Worm (Caenorhabditis elegans) whole organism, L1 larva: ENCODE results near the gene ugtp-1.

Experiments
- C34B4.2 ChIP-seq: sonication (generic microtip); optimal IDR thresholded peaks from 2 replicates; lab custom pipeline; 2017; ENCODE audit warnings: mild to moderate bottlenecking, missing genetic modification characterization, missing compliant biosample characterization
- Y116A8C.19 ChIP-seq: sonication (generic microtip); optimal IDR thresholded peaks from 2 replicates; lab custom pipeline; 2016; ENCODE audit warnings: missing compliant biosample characterization, missing genetic modification characterization, borderline replicate concordance
- alr-1 ChIP-seq: fragments of 200-800 bp; sonication (Bioruptor generic); optimal IDR thresholded peaks from 2 replicates; lab custom pipeline; 2018; ENCODE audit warnings: borderline replicate concordance, mild to moderate bottlenecking, missing genetic modification characterization, missing compliant biosample characterization
- ama-1 ChIP-seq: fragments of 150-350 bp; optimal IDR thresholded peaks from 2 replicates; lab custom pipeline; 2014
- ceh-88 ChIP-seq: fragments of 200-800 bp; sonication (Bioruptor generic); IDR thresholded peaks from 2 replicates; pipeline ENCODE4 v1.3.6; 2022; ENCODE audit warnings: missing genetic modification characterization, missing compliant biosample characterization
- ceh-90 ChIP-seq: sonication (generic microtip); optimal IDR thresholded peaks from 2 replicates; lab custom pipeline; 2016; ENCODE audit warnings: missing genetic modification characterization, missing compliant biosample characterization
- ces-1 ChIP-seq: fragments of 150-350 bp; optimal IDR thresholded peaks from 2 replicates; lab custom pipeline; 2014; ENCODE audit warnings: missing biosample characterization, missing genetic modification reagents, missing genetic modification characterization
- dsc-1 ChIP-seq: sonication (generic microtip); optimal IDR thresholded peaks from 2 replicates; lab custom pipeline; 2016; ENCODE audit warnings: mild to moderate bottlenecking, missing genetic modification characterization, missing compliant biosample characterization
- efl-1 ChIP-seq, 4 experiments: fragments of 150-350 bp; optimal IDR thresholded peaks in 3 of 4; peaks in 1 of 4; 1 replicate in 1 of 4; 2 replicates in 3 of 4; lab custom pipeline; 2014; ENCODE audit warnings: missing biosample characterization in 2 of 4, missing genetic modification characterization in 2 of 4, missing genetic modification reagents in 2 of 4
- efl-3 ChIP-seq: fragments of 200-800 bp; sonication (Bioruptor generic); optimal IDR thresholded peaks from 2 replicates; lab custom pipeline; 2018; ENCODE audit warnings: mild to moderate bottlenecking, missing genetic modification characterization, missing compliant biosample characterization
- egl-27 ChIP-seq, 2 experiments: fragments of 150-350 bp in 1 of 2; sonication (generic microtip); optimal IDR thresholded peaks; 3 replicates each; lab custom pipeline; 2017 to 2018; ENCODE audit warnings: missing biosample characterization in 2 of 2, missing genetic modification characterization in 2 of 2, missing genetic modification reagents in 2 of 2
- elt-2 ChIP-seq: sonication (generic microtip); optimal IDR thresholded peaks from 2 replicates; lab custom pipeline; 2016; ENCODE audit warnings: missing genetic modification characterization, mild to moderate bottlenecking, inconsistent platforms, missing compliant biosample characterization, missing genetic modification reagents
- elt-3 ChIP-seq, 6 experiments: fragments of 150-350 bp in 1 of 6; sonication (generic microtip); optimal IDR thresholded peaks; 2 replicates each; lab custom pipeline; 2017 to 2018; ENCODE audit warnings: missing biosample characterization in 6 of 6, missing genetic modification characterization in 6 of 6, inconsistent platforms in 1 of 6
- ets-5 ChIP-seq: fragments of 200-800 bp; sonication (Bioruptor generic); IDR thresholded peaks from 2 replicates; pipeline ENCODE4 v1.3.6; 2022; ENCODE audit warnings: missing genetic modification characterization, missing compliant biosample characterization
- fkh-10 ChIP-seq: sonication (generic microtip); optimal IDR thresholded peaks from 2 replicates; lab custom pipeline; 2017; ENCODE audit warnings: missing biosample characterization, missing genetic modification reagents, missing genetic modification characterization
- fos-1 ChIP-seq: fragments of 150-350 bp; optimal IDR thresholded peaks from 2 replicates; lab custom pipeline; 2014; ENCODE audit warnings: missing biosample characterization, missing genetic modification characterization
- hlh-4 ChIP-seq: sonication (generic microtip); optimal IDR thresholded peaks from 2 replicates; lab custom pipeline; 2016; ENCODE audit warnings: mild to moderate bottlenecking, missing genetic modification characterization, missing compliant biosample characterization
- hpl-2 ChIP-seq: fragments of 150-350 bp; optimal IDR thresholded peaks from 2 replicates; lab custom pipeline; 2014; ENCODE audit warnings: missing biosample characterization, missing genetic modification reagents, missing genetic modification characterization
- lin-13 ChIP-seq: fragments of 150-350 bp; optimal IDR thresholded peaks from 2 replicates; lab custom pipeline; 2014; ENCODE audit warnings: missing biosample characterization, missing genetic modification reagents, missing genetic modification characterization
- lin-14 ChIP-seq: fragments of 200-800 bp; sonication (Bioruptor generic); optimal IDR thresholded peaks from 2 replicates; lab custom pipeline; 2018; ENCODE audit warnings: mild to moderate bottlenecking, missing genetic modification characterization, moderate library complexity, missing compliant biosample characterization
- lin-35 ChIP-seq, 2 experiments: fragments of 150-350 bp; optimal IDR thresholded peaks; 2 replicates each; lab custom pipeline; 2014; ENCODE audit warnings: missing biosample characterization in 2 of 2, missing genetic modification characterization in 2 of 2, missing genetic modification reagents in 2 of 2
- lin-39 ChIP-seq: fragments of 150-350 bp; optimal IDR thresholded peaks from 2 replicates; lab custom pipeline; 2014; ENCODE audit warnings: missing biosample characterization, missing genetic modification reagents, missing genetic modification characterization
- lsy-2 ChIP-seq, 2 experiments: fragments of 150-350 bp; optimal IDR thresholded peaks; 2 replicates each; lab custom pipeline; 2014; ENCODE audit warnings: missing biosample characterization in 2 of 2, missing genetic modification characterization in 2 of 2
- mab-9 ChIP-seq: fragments of 200-800 bp; sonication (Bioruptor generic); IDR thresholded peaks from 2 replicates; pipeline ENCODE4 v1.3.6; 2022; ENCODE audit warnings: missing genetic modification reagents, missing genetic modification characterization, missing compliant biosample characterization
- mef-2 ChIP-seq: fragments of 150-350 bp; optimal IDR thresholded peaks from 2 replicates; lab custom pipeline; 2014; ENCODE audit warnings: missing biosample characterization, missing genetic modification characterization
- mep-1 ChIP-seq: fragments of 150-350 bp; optimal IDR thresholded peaks from 2 replicates; lab custom pipeline; 2014; ENCODE audit warnings: missing biosample characterization, missing genetic modification characterization
- nhr-19 ChIP-seq: fragments of 200-800 bp; sonication (Bioruptor generic); conservative IDR thresholded peaks from 2 replicates; pipeline ENCODE4 v1.3.6; 2022; ENCODE audit warnings: missing genetic modification characterization, missing compliant biosample characterization
- nhr-71 ChIP-seq: sonication (generic microtip); optimal IDR thresholded peaks from 2 replicates; lab custom pipeline; 2016; ENCODE audit warnings: mild to moderate bottlenecking, missing genetic modification characterization, moderate library complexity, missing compliant biosample characterization
- nhr-77 ChIP-seq: fragments of 150-350 bp; optimal IDR thresholded peaks from 2 replicates; lab custom pipeline; 2014; ENCODE audit warnings: missing biosample characterization, missing genetic modification characterization
- nhr-84 ChIP-seq: sonication (generic microtip); optimal IDR thresholded peaks from 2 replicates; lab custom pipeline; 2017; ENCODE audit warnings: missing biosample characterization, missing genetic modification characterization
- nhr-90 ChIP-seq: sonication (generic microtip); optimal IDR thresholded peaks from 2 replicates; lab custom pipeline; 2016; ENCODE audit warnings: mild to moderate bottlenecking, missing genetic modification characterization, missing compliant biosample characterization; ENCODE audit not compliant: poor library complexity
- pag-3 ChIP-seq: sonication (generic microtip); optimal IDR thresholded peaks from 2 replicates; lab custom pipeline; 2017; ENCODE audit warnings: missing genetic modification characterization, mild to moderate bottlenecking, missing compliant biosample characterization, antibody characterized with exemption, borderline replicate concordance; ENCODE audit not compliant: insufficient read depth
- pax-3 ChIP-seq: fragments of 200-800 bp; sonication (Bioruptor generic); optimal IDR thresholded peaks from 2 replicates; lab custom pipeline; 2018; ENCODE audit warnings: mild to moderate bottlenecking, missing genetic modification characterization, moderate library complexity, missing compliant biosample characterization
- rnt-1 ChIP-seq: sonication (generic microtip); optimal IDR thresholded peaks from 2 replicates; lab custom pipeline; 2016; ENCODE audit warnings: mild to moderate bottlenecking, missing genetic modification characterization, moderate library complexity, missing compliant biosample characterization
- skn-1 ChIP-seq: fragments of 150-350 bp; optimal IDR thresholded peaks from 2 replicates; lab custom pipeline; 2014; ENCODE audit warnings: missing biosample characterization, missing genetic modification characterization
- sox-4 ChIP-seq: sonication (generic microtip); optimal IDR thresholded peaks from 2 replicates; lab custom pipeline; 2016; ENCODE audit warnings: missing genetic modification characterization, missing compliant biosample characterization
- tlp-1 ChIP-seq: fragments of 150-350 bp; optimal IDR thresholded peaks from 2 replicates; lab custom pipeline; 2014; ENCODE audit warnings: missing biosample characterization, missing genetic modification characterization
- unc-130 ChIP-seq: fragments of 150-350 bp; optimal IDR thresholded peaks from 2 replicates; lab custom pipeline; 2017; ENCODE audit warnings: missing biosample characterization, missing genetic modification characterization, inconsistent platforms
- unc-30 ChIP-seq: sonication (generic microtip); optimal IDR thresholded peaks from 2 replicates; lab custom pipeline; 2017; ENCODE audit warnings: missing biosample characterization, missing genetic modification characterization
- vab-15 ChIP-seq: sonication (generic microtip); optimal IDR thresholded peaks from 2 replicates; lab custom pipeline; 2017; ENCODE audit warnings: missing genotype, mild to moderate bottlenecking, missing genetic modification characterization, missing compliant biosample characterization
- xbp-1 ChIP-seq: sonication (generic microtip); optimal IDR thresholded peaks from 2 replicates; lab custom pipeline; 2016; ENCODE audit warnings: missing genetic modification characterization, missing compliant biosample characterization
- zag-1 ChIP-seq: fragments of 150-350 bp; optimal IDR thresholded peaks from 2 replicates; lab custom pipeline; 2014; ENCODE audit warnings: missing biosample characterization, missing genetic modification characterization
- zip-4 ChIP-seq: fragments of 200-800 bp; sonication (Bioruptor generic); optimal IDR thresholded peaks from 2 replicates; lab custom pipeline; 2018; ENCODE audit warnings: mild to moderate bottlenecking, missing genetic modification characterization, moderate library complexity, missing compliant biosample characterization

Gene ugtp-1

DNA sequence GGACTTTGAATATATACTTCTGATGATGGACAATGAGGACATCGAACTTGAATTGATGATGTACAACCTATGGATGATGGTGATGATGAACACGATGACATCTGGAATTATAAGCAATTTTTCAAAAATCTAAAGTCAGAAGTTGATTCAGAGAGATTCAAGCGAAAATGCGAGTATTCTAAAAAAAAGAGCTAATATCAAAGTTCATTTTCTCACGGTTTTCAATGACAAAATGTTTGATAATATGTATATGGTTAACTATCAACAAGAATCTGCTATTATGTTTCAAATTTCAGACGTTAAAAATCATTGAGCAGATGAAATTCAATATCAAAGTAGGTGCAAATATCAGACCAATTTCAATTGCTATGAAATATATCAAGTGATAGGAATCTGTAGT lies 29.4 kb upstream of the ugtp-1 start, which contains the start of gene K02D10.4:
K02D10.4 (minus strand) TSS at position 101 of the 400 bp plus-strand sequence.
- TF ChIP-seq ces-1 (GFP tag; lab: Kevin White, UChicago), result no peak
- TF ChIP-seq nhr-71, result no peak
- no peak for TF ChIP-seq unc-30 (tag; lab: Kevin White, UChicago)
- no peak for TF ChIP-seq lin-14 (GFP tag; lab: Kevin White, UChicago)
- TF ChIP-seq ama-1 (lab: Kevin White, UChicago), result no peak
- TF ChIP-seq hlh-4 (tag; lab: Kevin White, UChicago), result no peak
- TF ChIP-seq egl-27 (tag; optimal IDR thresholded peaks at IDR 0.05; lab: Kevin White, UChicago), result no peak
- no peak for TF ChIP-seq unc-130
- no peak for TF ChIP-seq elt-3 (tag; optimal IDR thresholded peaks at IDR 0.05; lab: Kevin White, UChicago)
- no peak for TF ChIP-seq skn-1
- TF ChIP-seq Y116A8C.19 (tag; lab: Kevin White, UChicago), result no peak
- no peak for TF ChIP-seq pax-3 (tag; lab: Kevin White, UChicago)
- no peak for TF ChIP-seq sox-4 (tag; lab: Kevin White, UChicago)
- no peak for TF ChIP-seq hpl-2 (GFP tag; lab: Kevin White, UChicago)

DNA sequence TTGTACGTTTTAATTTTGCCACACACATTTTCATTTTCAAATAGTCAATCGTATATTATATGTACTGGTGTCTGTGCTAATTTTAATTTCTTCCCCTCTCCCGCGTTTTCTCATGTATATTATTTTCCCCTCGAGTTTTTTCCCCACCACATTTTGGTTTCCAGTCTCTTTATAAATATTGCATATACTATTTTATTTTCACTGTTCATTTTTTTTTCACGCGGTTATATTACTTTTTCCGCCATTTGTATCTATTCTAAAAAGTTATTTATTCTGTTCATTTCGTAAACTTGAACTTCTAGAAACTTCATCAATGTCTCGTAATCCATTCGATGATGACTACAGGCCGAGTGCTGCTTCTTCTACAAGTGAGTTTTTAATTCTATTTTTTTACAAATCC lies 25.4 kb upstream of the ugtp-1 start, which contains the start of gene snap-29:
snap-29 (plus strand) TSS at position 301 of the 400 bp plus-strand sequence.
- TF ChIP-seq tlp-1 (tag; lab: Kevin White, UChicago) (no peak), nhr-77 (tag; lab: Kevin White, UChicago) (no peak), nhr-71 (no peak), C34B4.2 (tag; lab: Kevin White, UChicago) (no peak)

DNA sequence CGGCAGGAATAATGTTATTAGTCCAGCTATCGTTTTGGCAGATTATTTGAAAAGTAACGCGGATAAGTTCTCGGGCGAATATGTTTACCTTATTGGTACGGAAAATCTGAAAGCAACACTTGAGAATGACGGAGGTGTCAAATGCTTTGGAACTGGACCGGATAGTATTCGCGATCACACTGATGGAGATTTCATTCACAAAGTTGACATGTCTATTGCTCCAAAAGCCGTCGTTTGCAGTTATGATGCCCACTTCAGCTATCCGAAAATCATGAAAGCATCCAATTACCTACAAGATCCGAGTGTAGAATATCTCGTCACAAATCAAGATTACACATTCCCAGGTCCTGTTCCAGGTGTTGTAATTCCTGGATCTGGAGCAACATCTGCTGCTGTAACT lies 22.9 kb upstream of the ugtp-1 start:
- TF ChIP-seq unc-30 (tag; lab: Kevin White, UChicago) (no peak), egl-27 (tag; optimal IDR thresholded peaks at IDR 0.05; lab: Kevin White, UChicago) (no peak), lin-39 (no peak), ets-5 (GFP tag; lab: Robert Waterston, UW) (no peak), xbp-1 (tag; lab: Kevin White, UChicago) (no peak), efl-1 (optimal IDR thresholded peaks at IDR 0.05; lab: Kevin White, UChicago) (no peak), efl-1 (GFP tag; optimal IDR thresholded peaks at IDR 0.05 in 1 of 2; lab: Kevin White, UChicago) (peak in 1 of 2 experiments; percentile 37)

DNA sequence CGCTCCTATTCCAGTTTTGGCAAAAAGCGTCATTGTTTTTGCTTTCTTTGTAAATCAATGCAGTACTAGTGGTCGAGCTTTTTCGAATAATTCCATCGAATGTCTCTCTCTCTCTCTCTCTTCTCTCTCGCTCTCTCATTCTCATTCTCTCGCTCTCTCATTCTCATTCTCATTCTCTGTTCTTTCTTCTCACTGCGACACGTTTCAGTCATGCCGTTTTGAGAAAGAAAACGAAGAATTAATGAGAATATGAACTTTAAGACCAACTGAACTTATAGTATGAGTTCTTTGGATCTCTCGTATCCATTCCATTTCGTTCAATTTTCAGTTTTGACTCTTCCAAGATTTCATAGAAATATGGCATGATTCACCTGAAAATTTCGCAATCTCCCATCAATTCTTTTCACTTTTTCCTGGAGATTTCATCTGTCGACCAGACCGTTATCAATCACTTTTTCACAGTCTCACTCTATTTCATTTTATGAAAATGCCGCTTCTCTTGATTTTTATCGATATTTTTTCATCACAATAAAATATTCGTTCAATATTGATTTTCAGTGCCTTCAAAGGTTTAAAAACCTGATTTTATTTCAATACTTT lies 22.0 kb upstream of the ugtp-1 start:
- peak; percentile 30 for TF ChIP-seq zip-4 (GFP tag; lab: Kevin White, UChicago)
- TF ChIP-seq ceh-90 (tag; lab: Kevin White, UChicago), result no peak
- no peak for TF ChIP-seq C34B4.2 (tag; lab: Kevin White, UChicago)
- TF ChIP-seq lin-14 (GFP tag; lab: Kevin White, UChicago), result peak; percentile 55
- no peak for TF ChIP-seq unc-130
- TF ChIP-seq lin-39, result no peak
- TF ChIP-seq ets-5 (GFP tag; lab: Robert Waterston, UW), result no peak
- no peak for TF ChIP-seq ceh-88
- peak in 1 of 2 experiments; percentile 2 for TF ChIP-seq lin-35 (GFP tag; optimal IDR thresholded peaks at IDR 0.05; lab: Kevin White, UChicago)
- no peak for TF ChIP-seq rnt-1 (tag; lab: Kevin White, UChicago)
- TF ChIP-seq mab-9 (GFP tag; lab: Robert Waterston, UW), result no peak
- TF ChIP-seq lsy-2 (tag; optimal IDR thresholded peaks at IDR 0.05; lab: Kevin White, UChicago), result no peak
- TF ChIP-seq efl-3, result no peak
- TF ChIP-seq nhr-90 (tag; lab: Kevin White, UChicago), result no peak
- no peak for TF ChIP-seq mef-2 (tag; lab: Kevin White, UChicago)
- TF ChIP-seq lin-13, result no peak
- no peak for TF ChIP-seq hlh-4 (tag; lab: Kevin White, UChicago)
- TF ChIP-seq zag-1 (tag; lab: Kevin White, UChicago), result no peak
- TF ChIP-seq dsc-1, result peak; percentile 5
- TF ChIP-seq efl-1 (optimal IDR thresholded peaks at IDR 0.05; lab: Kevin White, UChicago), result peak in 1 of 2 experiments; percentile 8
- TF ChIP-seq efl-1 (GFP tag; optimal IDR thresholded peaks at IDR 0.05 in 1 of 2; lab: Kevin White, UChicago), result no peak
- TF ChIP-seq mep-1 (tag; lab: Kevin White, UChicago), result no peak
- no peak for TF ChIP-seq fkh-10 (GFP tag; lab: Kevin White, UChicago)
- TF ChIP-seq nhr-77 (tag; lab: Kevin White, UChicago), result no peak
- no peak for TF ChIP-seq vab-15 (tag; lab: Kevin White, UChicago)
- no peak for TF ChIP-seq elt-2 (tag; lab: Kevin White, UChicago)
- peak; percentile 2 for TF ChIP-seq pax-3 (tag; lab: Kevin White, UChicago)
- no peak for TF ChIP-seq tlp-1 (tag; lab: Kevin White, UChicago)
- TF ChIP-seq alr-1 (tag; lab: Kevin White, UChicago), result no peak
- no peak for TF ChIP-seq pag-3 (tag; lab: Kevin White, UChicago)
- TF ChIP-seq nhr-84 (tag; lab: Kevin White, UChicago), result no peak
- TF ChIP-seq fos-1 (tag; lab: Kevin White, UChicago), result no peak
- TF ChIP-seq nhr-19 (GFP tag; lab: Robert Waterston, UW), result no peak
